Fruit fly (Drosophila melanogaster): ENCODE data around the gene TwdlD.
A peak's percentile ranks its signal among the peaks of the same experiment; 100 is the strongest.

The TwdlD gene

dm6 chr3R:26681947-26682346, 42.1 kb downstream of the TwdlD start, which contains the start of gene beat-VII:
Gene beat-VII (minus strand): TSS chr3R:26681966.
- TF ChIP-seq ttk (GFP tag; IDR thresholded peaks at IDR 0.05) (no peak), Trl (optimal IDR thresholded peaks at IDR 0.05) (peak; percentile 31 to 43), Trl (GFP tag; optimal IDR thresholded peaks at IDR 0.05) (no peak), Ets65A (GFP tag) (no peak), Atf-2 (GFP tag; optimal IDR thresholded peaks at IDR 0.05) (no peak), Atf6 (GFP tag; IDR thresholded peaks at IDR 0.05) (no peak), pan (optimal IDR thresholded peaks at IDR 0.05) (no peak), pan (GFP tag; optimal IDR thresholded peaks at IDR 0.05 in 1 of 2, IDR thresholded peaks at IDR 0.05 in 1 of 2) (no peak), gro (GFP tag; optimal IDR thresholded peaks at IDR 0.05) (no peak), NFAT (GFP tag; IDR thresholded peaks at IDR 0.05) (no peak), MTF-1 (GFP tag; optimal IDR thresholded peaks at IDR 0.05; ENCODE audit: borderline replicate concordance) (no peak), CG12155 (GFP tag; optimal IDR thresholded peaks at IDR 0.05) (no peak), CG6683 (GFP tag; optimal IDR thresholded peaks at IDR 0.05) (no peak), dysf (GFP tag; IDR thresholded peaks at IDR 0.05) (no peak), CG43689 (GFP tag; IDR thresholded peaks at IDR 0.05) (no peak), CG12236 (GFP tag; optimal IDR thresholded peaks at IDR 0.05) (no peak), chinmo (GFP tag; IDR thresholded peaks at IDR 0.05; ENCODE audit: partially characterized antibody) (0 out of 4 replicates have a peak, but pooled peaks have one; percentile 56), CG17829 (tag; optimal IDR thresholded peaks at IDR 0.05) (no peak), dan (GFP tag; IDR thresholded peaks at IDR 0.05) (no peak), croc (GFP tag; conservative IDR thresholded peaks at IDR 0.05) (no peak), Bteb2 (GFP tag; optimal IDR thresholded peaks at IDR 0.05) (no peak), sens-2 (GFP tag; IDR thresholded peaks at IDR 0.05) (no peak), lola (GFP tag; optimal IDR thresholded peaks at IDR 0.05) (no peak), hbn (GFP tag; IDR thresholded peaks at IDR 0.05; ENCODE audit: partially characterized antibody) (no peak), Xbp1 (GFP tag; optimal IDR thresholded peaks at IDR 0.05) (no peak), CG15011 (GFP tag; optimal IDR thresholded peaks at IDR 0.05) (no peak), HmgD (GFP tag; optimal IDR thresholded peaks at IDR 0.05) (no peak), CG8359 (GFP tag; optimal IDR thresholded peaks at IDR 0.05; ENCODE audit: borderline replicate concordance) (no peak), Tbp (GFP tag; optimal IDR thresholded peaks at IDR 0.05) (no peak), CG18011 (GFP tag; optimal IDR thresholded peaks at IDR 0.05) (no peak), CG16779 (GFP tag; IDR thresholded peaks at IDR 0.05) (peak; percentile 77; the same call in 1 of the 2 replicates), mam (GFP tag; optimal IDR thresholded peaks at IDR 0.05) (no peak), CG6854 (GFP tag; optimal IDR thresholded peaks at IDR 0.05) (no peak), ewg (GFP tag; optimal IDR thresholded peaks at IDR 0.05) (peak; percentile 2), gce (GFP tag; IDR thresholded peaks at IDR 0.05) (no peak), Fer3 (tag; optimal IDR thresholded peaks at IDR 0.05) (no peak), kah (GFP tag; optimal IDR thresholded peaks at IDR 0.05) (no peak), cas (GFP tag; IDR thresholded peaks at IDR 0.05) (no peak), btn (GFP tag; optimal IDR thresholded peaks at IDR 0.05) (no peak), Dip2 (GFP tag; IDR thresholded peaks at IDR 0.05) (no peak), CG9932 (GFP tag; IDR thresholded peaks at IDR 0.05) (0 out of 2 replicates have a peak, but pooled peaks have one; percentile 21), zfh2 (GFP tag; optimal IDR thresholded peaks at IDR 0.05) (no peak), amos (GFP tag; IDR thresholded peaks at IDR 0.05; ENCODE audit: partially characterized antibody) (0 out of 2 replicates have a peak, but pooled peaks have one; percentile 3), CG9876 (GFP tag; optimal IDR thresholded peaks at IDR 0.05) (no peak), tgo (GFP tag; IDR thresholded peaks at IDR 0.05) (no peak), CG2116 (GFP tag; optimal IDR thresholded peaks at IDR 0.05) (no peak), CG16863 (GFP tag; optimal IDR thresholded peaks at IDR 0.05) (no peak), CG15696 (tag; optimal IDR thresholded peaks at IDR 0.05) (no peak), Stat92E (GFP tag; optimal IDR thresholded peaks at IDR 0.05) (no peak), CG14667 (GFP tag; IDR thresholded peaks at IDR 0.05) (no peak), CG31224 (GFP tag; IDR thresholded peaks at IDR 0.05) (no peak), Jarid2 (GFP tag; optimal IDR thresholded peaks at IDR 0.05) (peak; percentile 18)

All from whole organism, embryonic.